Worm (Caenorhabditis elegans) whole organism, late embryonic: ENCODE data around the gene C26B9.7.

Source experiments
- C38D4.7 ChIP-seq: fragments of 200-800 bp; sonication (Bioruptor generic); optimal IDR thresholded peaks from 2 replicates; lab custom pipeline; 2018; ENCODE audit warnings: mild to moderate bottlenecking, missing genetic modification characterization, moderate library complexity, missing compliant biosample characterization
- ama-1 ChIP-seq: fragments of 150-350 bp; optimal IDR thresholded peaks from 2 replicates; lab custom pipeline; 2014
- ceh-24 ChIP-seq: sonication (generic microtip); optimal IDR thresholded peaks from 2 replicates; lab custom pipeline; 2016; ENCODE audit warnings: mild to moderate bottlenecking, missing genetic modification characterization, missing compliant biosample characterization
- dmd-4 ChIP-seq: sonication (generic microtip); optimal IDR thresholded peaks from 2 replicates; lab custom pipeline; 2016; ENCODE audit warnings: borderline replicate concordance, missing genetic modification characterization, missing compliant biosample characterization
- dve-1 ChIP-seq: sonication (generic microtip); optimal IDR thresholded peaks from 2 replicates; lab custom pipeline; 2017; ENCODE audit warnings: antibody characterized with exemption, mild to moderate bottlenecking, missing genetic modification characterization, missing compliant biosample characterization
- elt-2 ChIP-seq: sonication (generic microtip); optimal IDR thresholded peaks from 2 replicates; lab custom pipeline; 2016; ENCODE audit warnings: missing genetic modification reagents, missing genetic modification characterization, missing compliant biosample characterization
- elt-4 ChIP-seq: sonication (generic microtip); optimal IDR thresholded peaks from 2 replicates; lab custom pipeline; 2016; ENCODE audit warnings: missing genetic modification characterization, missing compliant biosample characterization
- fkh-10 ChIP-seq: fragments of 150-350 bp; optimal IDR thresholded peaks from 2 replicates; lab custom pipeline; 2014; ENCODE audit warnings: missing biosample characterization, missing genetic modification reagents, missing genetic modification characterization
- hlh-30 ChIP-seq: sonication (generic microtip); optimal IDR thresholded peaks from 2 replicates; lab custom pipeline; 2017; ENCODE audit warnings: antibody characterized with exemption, missing genetic modification characterization, missing compliant biosample characterization; ENCODE audit not compliant: insufficient read depth
- nhr-11 ChIP-seq: fragments of 150-350 bp; optimal IDR thresholded peaks from 2 replicates; lab custom pipeline; 2014; ENCODE audit warnings: missing biosample characterization, missing genetic modification characterization
- pha-4 ChIP-seq: fragments of 150-350 bp; optimal IDR thresholded peaks from 2 replicates; lab custom pipeline; 2018; ENCODE audit warnings: missing biosample characterization, missing genetic modification reagents, missing genetic modification characterization
- pqm-1 ChIP-seq: sonication (generic microtip); optimal IDR thresholded peaks from 2 replicates; lab custom pipeline; 2016; ENCODE audit warnings: missing genetic modification characterization, missing compliant biosample characterization
- ref-2 ChIP-seq: sonication (generic microtip); optimal IDR thresholded peaks from 2 replicates; lab custom pipeline; 2016; ENCODE audit warnings: missing genetic modification characterization, missing compliant biosample characterization
- tbx-2 ChIP-seq: sonication (generic microtip); optimal IDR thresholded peaks from 2 replicates; lab custom pipeline; 2016; ENCODE audit warnings: missing genetic modification characterization, missing compliant biosample characterization

- peak; percentile 37 for TF ChIP-seq ref-2 (tag; lab: Kevin White, UChicago)
- TF ChIP-seq ceh-24 (tag; lab: Kevin White, UChicago), result no peak
- TF ChIP-seq elt-2 (tag; lab: Kevin White, UChicago), result no peak
- no peak for TF ChIP-seq dve-1
- TF ChIP-seq ama-1 (lab: Kevin White, UChicago), result no peak
- TF ChIP-seq fkh-10 (GFP tag; lab: Kevin White, UChicago), result no peak
- TF ChIP-seq dmd-4 (tag; lab: Kevin White, UChicago), result no peak
- TF ChIP-seq elt-4, result no peak
- no peak for TF ChIP-seq pha-4 (tag; lab: Kevin White, UChicago)
- no peak for TF ChIP-seq C38D4.7
- no peak for TF ChIP-seq nhr-11 (tag; lab: Kevin White, UChicago)
- TF ChIP-seq pqm-1 (tag; lab: Kevin White, UChicago), result no peak
- no peak for TF ChIP-seq hlh-30 (tag; lab: Kevin White, UChicago)
- TF ChIP-seq tbx-2, result no peak
Observed at ce11 chrX:5337959-5338358, 4.1 kb upstream of the C26B9.7 start, which contains the start of gene C26B9.3.
